Fruit fly (Drosophila melanogaster): Measurements from ENCODE around the gene nullo.

nullo gene

DNA sequence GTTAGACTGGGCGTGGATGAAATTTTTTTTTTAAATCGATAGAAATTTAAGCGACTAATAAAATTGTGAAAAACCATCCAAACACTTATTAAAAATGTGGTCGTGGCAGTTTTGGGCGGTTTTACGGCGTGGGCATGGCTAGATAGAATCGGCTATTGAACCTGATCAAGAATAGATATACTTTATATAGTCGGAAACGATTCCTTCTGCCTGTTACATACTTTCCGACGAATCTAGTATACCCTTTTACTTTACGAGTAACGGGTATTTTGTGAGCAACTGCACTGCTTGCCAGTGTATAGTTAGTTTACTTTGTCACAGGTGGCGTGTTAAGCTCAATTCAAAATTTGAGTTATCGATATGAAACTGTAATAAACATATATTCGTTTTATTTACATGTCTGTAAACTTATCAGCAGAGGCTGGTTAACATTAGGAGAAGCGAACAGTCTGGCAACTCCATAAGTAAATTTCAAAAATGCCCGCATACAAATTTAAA lies 34.3 kb upstream of the nullo start (continued):
- no peak for TF ChIP-seq TFAM (GFP tag; optimal IDR thresholded peaks at IDR 0.05)
- TF ChIP-seq Nf-YC (tag; optimal IDR thresholded peaks at IDR 0.05): peak; percentile 39
- no peak for TF ChIP-seq CG6175 (GFP tag; IDR thresholded peaks at IDR 0.05)
- TF ChIP-seq CG5180 (GFP tag; optimal IDR thresholded peaks at IDR 0.05): no peak
- 0 out of 2 replicates have a peak, but pooled peaks have one; percentile 5 for TF ChIP-seq Rx (GFP tag; IDR thresholded peaks at IDR 0.05)
- TF ChIP-seq CG3847 (GFP tag; IDR thresholded peaks at IDR 0.05): peak; percentile 44
- no peak for TF ChIP-seq twi (tag; optimal IDR thresholded peaks at IDR 0.05)
- TF ChIP-seq peb (GFP tag; IDR thresholded peaks at IDR 0.05): no peak
- no peak for TF ChIP-seq Neu2 (GFP tag; optimal IDR thresholded peaks at IDR 0.05; ENCODE audit: borderline replicate concordance)
- TF ChIP-seq E2f1 (GFP tag; IDR thresholded peaks at IDR 0.05): peak; percentile 15; the same call in 1 of the 2 replicates
- TF ChIP-seq CG12942 (GFP tag; optimal IDR thresholded peaks at IDR 0.05): no peak
- peak; percentile 59; the same call in 1 of the 3 replicates for TF ChIP-seq Mrtf (GFP tag; IDR thresholded peaks at IDR 0.05)
- peak; percentile 71 for TF ChIP-seq CG9932 (GFP tag; IDR thresholded peaks at IDR 0.05)
- no peak for TF ChIP-seq CG18011 (GFP tag; optimal IDR thresholded peaks at IDR 0.05)
- no peak for TF ChIP-seq CG13296 (GFP tag; optimal IDR thresholded peaks at IDR 0.05)
- no peak for TF ChIP-seq CG3407 (GFP tag; optimal IDR thresholded peaks at IDR 0.05)
- TF ChIP-seq CG7271 (tag; optimal IDR thresholded peaks at IDR 0.05): no peak
- 0 out of 2 replicates have a peak, but pooled peaks have one; percentile 7 for TF ChIP-seq CG43689 (GFP tag; IDR thresholded peaks at IDR 0.05)
- TF ChIP-seq CG3281 (GFP tag; optimal IDR thresholded peaks at IDR 0.05): peak; percentile 25
- TF ChIP-seq Oaz (GFP tag; IDR thresholded peaks at IDR 0.05): no peak; the same call in 1 of the 2 replicates
- no peak for TF ChIP-seq MTF-1 (GFP tag; optimal IDR thresholded peaks at IDR 0.05; ENCODE audit: borderline replicate concordance)
- TF ChIP-seq Atf6 (GFP tag; IDR thresholded peaks at IDR 0.05): peak; percentile 53
- peak; percentile 63 for TF ChIP-seq CG17186 (GFP tag; optimal IDR thresholded peaks at IDR 0.05)
- peak; percentile 52; the same call in 1 of the 2 replicates for TF ChIP-seq CG14014 (GFP tag; IDR thresholded peaks at IDR 0.05)
- no peak for TF ChIP-seq Poxn (GFP tag; IDR thresholded peaks at IDR 0.05)
- no peak for TF ChIP-seq Hmx (GFP tag; optimal IDR thresholded peaks at IDR 0.05)
- no peak for TF ChIP-seq CG5245 (GFP tag; optimal IDR thresholded peaks at IDR 0.05)
- TF ChIP-seq zfh1 (GFP tag; IDR thresholded peaks at IDR 0.05): peak; percentile 66; the same call in 2 of the 3 replicates
- peak; percentile 57; the same call in 2 of the 3 replicates for TF ChIP-seq dysf (GFP tag; IDR thresholded peaks at IDR 0.05)
- TF ChIP-seq CG13424 (tag; optimal IDR thresholded peaks at IDR 0.05): peak; percentile 39
- peak; percentile 22 for TF ChIP-seq CG3163 (GFP tag; optimal IDR thresholded peaks at IDR 0.05)
- TF ChIP-seq Asciz (GFP tag; optimal IDR thresholded peaks at IDR 0.05): peak; percentile 9
- TF ChIP-seq lab (GFP tag; optimal IDR thresholded peaks at IDR 0.05): peak; percentile 48
- TF ChIP-seq CG10431 (GFP tag; optimal IDR thresholded peaks at IDR 0.05): no peak
- TF ChIP-seq Rfx (GFP tag; IDR thresholded peaks at IDR 0.05): peak; percentile 76
- peak; percentile 21 for TF ChIP-seq CG17912 (GFP tag; optimal IDR thresholded peaks at IDR 0.05)
- TF ChIP-seq hth (optimal IDR thresholded peaks at IDR 0.05): no peak
- no peak for TF ChIP-seq lov (optimal IDR thresholded peaks at IDR 0.05)
- TF ChIP-seq lov (GFP tag; IDR thresholded peaks at IDR 0.05): no peak
- TF ChIP-seq gsb (GFP tag; IDR thresholded peaks at IDR 0.05): 0 out of 2 replicates have a peak, but pooled peaks have one; percentile 6
- TF ChIP-seq gce (GFP tag; IDR thresholded peaks at IDR 0.05): no peak
- no peak for TF ChIP-seq Optix (GFP tag; IDR thresholded peaks at IDR 0.05)
- 0 out of 3 replicates have a peak, but pooled peaks have one; percentile 19 for TF ChIP-seq CG3726 (GFP tag; IDR thresholded peaks at IDR 0.05)
- TF ChIP-seq CG11695 (GFP tag; IDR thresholded peaks at IDR 0.05): peak; percentile 61; the same call in 2 of the 3 replicates
- TF ChIP-seq zfh2 (GFP tag; optimal IDR thresholded peaks at IDR 0.05): peak; percentile 27
- TF ChIP-seq dmrt11E (tag; optimal IDR thresholded peaks at IDR 0.05): no peak
- TF ChIP-seq CG10366 (GFP tag; IDR thresholded peaks at IDR 0.05): peak; percentile 10; the same call in 1 of the 2 replicates
- no peak for TF ChIP-seq ind (GFP tag; optimal IDR thresholded peaks at IDR 0.05)
- peak; percentile 64 to 68 for TF ChIP-seq Pdp1 (GFP tag; optimal IDR thresholded peaks at IDR 0.05)
- peak; percentile 54 for TF ChIP-seq Dad (GFP tag; optimal IDR thresholded peaks at IDR 0.05)
- no peak for TF ChIP-seq CG12219 (GFP tag; optimal IDR thresholded peaks at IDR 0.05)
